Worm (Caenorhabditis elegans): ENCODE data around the gene T10B5.8.

ce11 chrV:1870515-1870940 lies 28.7 kb downstream of the T10B5.8 start:
- TF ChIP-seq nhr-28 (tag; optimal IDR thresholded peaks at IDR 0.05), result no peak
- TF ChIP-seq aly-2 (tag; optimal IDR thresholded peaks at IDR 0.05), result no peak
- no peak for TF ChIP-seq pha-4 (tag; optimal IDR thresholded peaks at IDR 0.05)
- no peak for TF ChIP-seq ZK546.5 (tag; optimal IDR thresholded peaks at IDR 0.05)
- no peak for TF ChIP-seq ztf-11 (tag; optimal IDR thresholded peaks at IDR 0.05)
- no peak for TF ChIP-seq nhr-77 (tag; optimal IDR thresholded peaks at IDR 0.05)
- no peak for TF ChIP-seq ceh-82 (tag; optimal IDR thresholded peaks at IDR 0.05)
- no peak for TF ChIP-seq nhr-76 (tag; optimal IDR thresholded peaks at IDR 0.05)
- no peak for TF ChIP-seq hmg-11 (tag; optimal IDR thresholded peaks at IDR 0.05)
- no peak for TF ChIP-seq fos-1 (tag; optimal IDR thresholded peaks at IDR 0.05)

Measured in whole organism, L3 larva.